Worm (Caenorhabditis elegans) whole organism, late embryonic: ENCODE measurements around the gene srd-45.

Experiments used
- ama-1 ChIP-seq: fragments of 150-350 bp; optimal IDR thresholded peaks from 2 replicates; lab custom pipeline; 2014
- fkh-10 ChIP-seq: fragments of 150-350 bp; optimal IDR thresholded peaks from 2 replicates; lab custom pipeline; 2014; ENCODE audit warnings: missing biosample characterization, missing genetic modification reagents, missing genetic modification characterization
- nfya-1 ChIP-seq: sonication (generic microtip); optimal IDR thresholded peaks from 2 replicates; lab custom pipeline; 2017; ENCODE audit warnings: missing genetic modification characterization, mild to moderate bottlenecking, missing compliant biosample characterization, antibody characterized with exemption, moderate library complexity
- pag-3 ChIP-seq: sonication (generic microtip); optimal IDR thresholded peaks from 2 replicates; lab custom pipeline; 2016; ENCODE audit warnings: missing compliant biosample characterization, missing genetic modification characterization, borderline replicate concordance
- pha-4 ChIP-seq: fragments of 150-350 bp; optimal IDR thresholded peaks from 2 replicates; lab custom pipeline; 2018; ENCODE audit warnings: missing biosample characterization, missing genetic modification reagents, missing genetic modification characterization

- TF ChIP-seq fkh-10, result no peak
- no peak for TF ChIP-seq pha-4 (tag; lab: Kevin White, UChicago)
- TF ChIP-seq nfya-1 (tag; lab: Kevin White, UChicago), result no peak
- no peak for TF ChIP-seq ama-1 (lab: Kevin White, UChicago)
- TF ChIP-seq pag-3 (tag; lab: Kevin White, UChicago), result no peak
These were observed 2.4 kb upstream of the srd-45 start, which contains the start of gene srd-41 for ce11 chrX:12326424-12326823.
